Worm (Caenorhabditis elegans) whole organism, L4 larva: Measurements from ENCODE around the gene dnj-22.

Source experiments
- D1046.2 ChIP-seq: fragments of 200-800 bp; sonication (Bioruptor generic); IDR thresholded peaks from 2 replicates; pipeline ENCODE4 v1.3.6; 2022; ENCODE audit warnings: missing genetic modification characterization, missing compliant biosample characterization
- F10B5.3 ChIP-seq: sonication (generic microtip); optimal IDR thresholded peaks from 2 replicates; lab custom pipeline; 2016; ENCODE audit warnings: mild to moderate bottlenecking, missing genetic modification characterization, missing compliant biosample characterization
- F26F4.8 ChIP-seq: fragments of 200-800 bp; sonication (Bioruptor generic); conservative IDR thresholded peaks from 2 replicates; pipeline ENCODE4 v1.3.6; 2022; ENCODE audit warnings: missing genetic modification characterization, missing compliant biosample characterization
- F44E2.7 ChIP-seq: fragments of 200-800 bp; sonication (Bioruptor generic); IDR thresholded peaks from 2 replicates; pipeline ENCODE4 v2.1.2; 2022; ENCODE audit warnings: missing genetic modification characterization, missing compliant biosample characterization
- F49E8.2 ChIP-seq: sonication (generic microtip); optimal IDR thresholded peaks from 2 replicates; lab custom pipeline; 2016; ENCODE audit warnings: missing compliant biosample characterization, mild to moderate bottlenecking, missing genetic modification characterization, borderline replicate concordance
- R02D3.7 ChIP-seq: fragments of 150-350 bp; sonication (generic microtip); optimal IDR thresholded peaks from 3 replicates; lab custom pipeline; 2014; ENCODE audit warnings: missing biosample characterization, missing genetic modification characterization
- T26A8.4 ChIP-seq: fragments of 200-800 bp; sonication (Bioruptor generic); IDR thresholded peaks from 2 replicates; pipeline ENCODE4 v1.3.6; 2022; ENCODE audit warnings: missing genetic modification characterization, missing compliant biosample characterization
- Y48G9A.11 ChIP-seq: fragments of 200-800 bp; sonication (Bioruptor generic); IDR thresholded peaks from 2 replicates; pipeline ENCODE4 v1.3.6; 2022; ENCODE audit warnings: missing genetic modification reagents, missing genetic modification characterization, missing compliant biosample characterization
- ZK337.2 ChIP-seq: fragments of 200-800 bp; sonication (Bioruptor generic); IDR thresholded peaks from 2 replicates; pipeline ENCODE4 v1.3.6; 2022; ENCODE audit warnings: missing genetic modification reagents, missing genetic modification characterization, missing compliant biosample characterization
- aha-1 ChIP-seq: fragments of 150-350 bp; peaks from one replicate; lab custom pipeline; 2014; ENCODE audit warnings: missing biosample characterization, missing genetic modification characterization
- ama-1 ChIP-seq: fragments of 150-350 bp; optimal IDR thresholded peaks from 2 replicates; lab custom pipeline; 2014; ENCODE audit warnings: inconsistent platforms, mixed read lengths
- ceh-82 ChIP-seq: sonication (generic microtip); optimal IDR thresholded peaks from 2 replicates; lab custom pipeline; 2017; ENCODE audit warnings: missing biosample characterization, missing genetic modification characterization
- daf-12 ChIP-seq: fragments of 150-350 bp; optimal IDR thresholded peaks from 2 replicates; lab custom pipeline; 2014; ENCODE audit warnings: missing biosample characterization, missing genetic modification reagents, missing genetic modification characterization
- daf-16 ChIP-seq, 3 experiments: sonication (generic microtip); optimal IDR thresholded peaks; 2 replicates each; lab custom pipeline; 2016 to 2017; ENCODE audit warnings: missing genetic modification characterization in 3 of 3, missing genetic modification reagents in 3 of 3, mild to moderate bottlenecking in 2 of 3, missing compliant biosample characterization in 2 of 3, missing biosample characterization in 1 of 3, moderate library complexity in 1 of 3
- daf-19 ChIP-seq: fragments of 200-800 bp; sonication (Bioruptor generic); conservative IDR thresholded peaks from 2 replicates; pipeline ENCODE4 v1.3.6; 2022; ENCODE audit warnings: missing genetic modification characterization, missing compliant biosample characterization
- dmd-8 ChIP-seq: fragments of 200-800 bp; sonication (Bioruptor generic); IDR thresholded peaks from 2 replicates; pipeline ENCODE4 v1.3.6; 2022; ENCODE audit warnings: missing genetic modification characterization, missing compliant biosample characterization
- dpl-1 ChIP-seq: fragments of 150-350 bp; optimal IDR thresholded peaks from 2 replicates; lab custom pipeline; 2014; ENCODE audit warnings: missing biosample characterization, missing genetic modification reagents, missing genetic modification characterization
- duxl-1 ChIP-seq: sonication (generic microtip); optimal IDR thresholded peaks from 2 replicates; lab custom pipeline; 2016; ENCODE audit warnings: mild to moderate bottlenecking, missing genetic modification characterization, moderate library complexity, missing compliant biosample characterization; ENCODE audit not compliant: poor library complexity
- dve-1 ChIP-seq: sonication (generic microtip); optimal IDR thresholded peaks from 2 replicates; lab custom pipeline; 2017; ENCODE audit warnings: antibody characterized with exemption, mild to moderate bottlenecking, missing genetic modification characterization, missing compliant biosample characterization; ENCODE audit not compliant: insufficient read depth
- egl-27 ChIP-seq: sonication (generic microtip); optimal IDR thresholded peaks from 3 replicates; lab custom pipeline; 2017; ENCODE audit warnings: missing biosample characterization, missing genetic modification reagents, missing genetic modification characterization
- egl-43 ChIP-seq: fragments of 200-800 bp; sonication (Bioruptor generic); IDR thresholded peaks from 2 replicates; pipeline ENCODE4 v1.3.6; 2022; ENCODE audit warnings: missing genetic modification reagents, missing genetic modification characterization, missing compliant biosample characterization
- gei-8 ChIP-seq: fragments of 200-800 bp; sonication (Bioruptor generic); optimal IDR thresholded peaks from 2 replicates; lab custom pipeline; 2018; ENCODE audit warnings: mild to moderate bottlenecking, missing genetic modification characterization, missing compliant biosample characterization
- hif-1 ChIP-seq, 2 experiments: sonication (generic microtip); optimal IDR thresholded peaks; 2 replicates each; lab custom pipeline; 2016 to 2017; ENCODE audit warnings: missing compliant biosample characterization in 2 of 2, missing genetic modification characterization in 2 of 2, missing genetic modification reagents in 2 of 2, missing genotype in 2 of 2, mild to moderate bottlenecking in 1 of 2
- jun-1 ChIP-seq: fragments of 150-350 bp; optimal IDR thresholded peaks from 2 replicates; lab custom pipeline; 2014; ENCODE audit warnings: missing biosample characterization, missing genetic modification reagents, missing genetic modification characterization
- lin-1 ChIP-seq: fragments of 200-800 bp; sonication (Bioruptor generic); IDR thresholded peaks from 2 replicates; pipeline ENCODE4 v1.3.6; 2022; ENCODE audit warnings: missing genetic modification reagents, missing genetic modification characterization, missing compliant biosample characterization
- lin-38 ChIP-seq: fragments of 200-800 bp; sonication (Bioruptor generic); IDR thresholded peaks from 2 replicates; pipeline ENCODE4 v1.3.6; 2022; ENCODE audit warnings: missing genetic modification reagents, missing genetic modification characterization, missing compliant biosample characterization
- lsy-2 ChIP-seq, 2 experiments: fragments of 150-350 bp in 1 of 2; sonication (generic microtip) in 1 of 2; optimal IDR thresholded peaks; 2 replicates each; lab custom pipeline; 2014 to 2017; ENCODE audit warnings: missing biosample characterization in 2 of 2, missing genetic modification characterization in 2 of 2
- mdl-1 ChIP-seq, 2 experiments: fragments of 150-350 bp in 1 of 2; sonication (generic microtip) in 1 of 2; optimal IDR thresholded peaks; 2 replicates each; lab custom pipeline; 2014 to 2017; ENCODE audit warnings: missing biosample characterization in 2 of 2, missing genetic modification characterization in 2 of 2
- mes-2 ChIP-seq: sonication (generic microtip); optimal IDR thresholded peaks from 2 replicates; lab custom pipeline; 2016; ENCODE audit warnings: missing genotype, mild to moderate bottlenecking, missing genetic modification characterization, missing compliant biosample characterization; ENCODE audit not compliant: poor library complexity, severe bottlenecking
- mxl-3 ChIP-seq: fragments of 200-800 bp; sonication (Bioruptor generic); optimal IDR thresholded peaks from 2 replicates; lab custom pipeline; 2018; ENCODE audit warnings: mild to moderate bottlenecking, missing genetic modification characterization, missing compliant biosample characterization
- nhr-10 ChIP-seq: fragments of 150-350 bp; optimal IDR thresholded peaks from 2 replicates; lab custom pipeline; 2014; ENCODE audit warnings: missing biosample characterization, missing genetic modification characterization
- nhr-102 ChIP-seq: sonication (generic microtip); optimal IDR thresholded peaks from 2 replicates; lab custom pipeline; 2016; ENCODE audit warnings: mild to moderate bottlenecking, missing genetic modification characterization, moderate library complexity, missing compliant biosample characterization
- nhr-237 ChIP-seq: sonication (generic microtip); optimal IDR thresholded peaks from 2 replicates; lab custom pipeline; 2017; ENCODE audit warnings: missing biosample characterization, missing genetic modification characterization
- nhr-25 ChIP-seq: sonication (generic microtip); optimal IDR thresholded peaks from 2 replicates; lab custom pipeline; 2017; ENCODE audit warnings: missing genetic modification characterization, mild to moderate bottlenecking, missing compliant biosample characterization, antibody characterized with exemption, moderate library complexity, borderline replicate concordance; ENCODE audit not compliant: insufficient read depth
- nhr-42 ChIP-seq: fragments of 200-800 bp; sonication (Bioruptor generic); IDR thresholded peaks from 2 replicates; pipeline ENCODE4 v1.3.6; 2022; ENCODE audit warnings: missing genetic modification characterization, missing compliant biosample characterization
- nhr-48 ChIP-seq: sonication (generic microtip); optimal IDR thresholded peaks from 2 replicates; lab custom pipeline; 2016; ENCODE audit warnings: mild to moderate bottlenecking, missing genetic modification characterization, missing compliant biosample characterization
- nhr-6 ChIP-seq: fragments of 150-350 bp; optimal IDR thresholded peaks from 2 replicates; lab custom pipeline; 2014; ENCODE audit warnings: missing biosample characterization, missing genetic modification characterization
- nhr-77 ChIP-seq: fragments of 150-350 bp; optimal IDR thresholded peaks from 2 replicates; lab custom pipeline; 2014; ENCODE audit warnings: missing biosample characterization, missing genetic modification characterization
- pha-4 ChIP-seq, 2 experiments: fragments of 150-350 bp in 1 of 2; fragments of 200-800 bp in 1 of 2; sonication (Bioruptor generic) in 1 of 2; IDR thresholded peaks in 1 of 2; optimal IDR thresholded peaks in 1 of 2; 2 replicates each; pipeline versions ENCODE4 v1.3.6 to Lab custom; 2014 to 2022; ENCODE audit warnings: missing genetic modification characterization in 2 of 2, missing genetic modification reagents in 2 of 2, missing biosample characterization in 1 of 2, missing compliant biosample characterization in 1 of 2
- pqm-1 ChIP-seq: sonication (generic microtip); optimal IDR thresholded peaks from 2 replicates; lab custom pipeline; 2017; ENCODE audit warnings: missing biosample characterization, missing genetic modification characterization
- saeg-2 ChIP-seq: fragments of 200-800 bp; sonication (Bioruptor generic); IDR thresholded peaks from 2 replicates; pipeline ENCODE4 v1.3.6; 2022; ENCODE audit warnings: missing genetic modification reagents, missing genetic modification characterization, missing compliant biosample characterization
- snpc-1.2 ChIP-seq: fragments of 200-800 bp; sonication (Bioruptor generic); IDR thresholded peaks from 2 replicates; pipeline ENCODE4 v1.3.6; 2022; ENCODE audit warnings: missing genetic modification reagents, missing genetic modification characterization, missing compliant biosample characterization
- tag-97 ChIP-seq: fragments of 200-800 bp; sonication (Bioruptor generic); IDR thresholded peaks from 2 replicates; pipeline ENCODE4 v1.3.6; 2022; ENCODE audit warnings: missing genetic modification characterization, missing compliant biosample characterization
- unc-39 ChIP-seq: sonication (generic microtip); optimal IDR thresholded peaks from 2 replicates; lab custom pipeline; 2017; ENCODE audit warnings: missing biosample characterization, missing genetic modification characterization
- vab-7 ChIP-seq: fragments of 200-800 bp; sonication (Bioruptor generic); IDR thresholded peaks from 2 replicates; pipeline ENCODE4 v1.3.6; 2022; ENCODE audit warnings: missing genetic modification reagents, missing genetic modification characterization, missing compliant biosample characterization
- zfp-3 ChIP-seq: fragments of 200-800 bp; sonication (Bioruptor generic); conservative IDR thresholded peaks from 2 replicates; pipeline ENCODE4 v1.3.6; 2022; ENCODE audit warnings: missing genetic modification reagents, missing genetic modification characterization, missing compliant biosample characterization

dnj-22 gene

ce11 chrV:8426210-8426609, 35.7 kb downstream of the dnj-22 start:
- TF ChIP-seq unc-39 (tag; lab: Kevin White, UChicago): no peak
- TF ChIP-seq gei-8 (GFP tag; lab: Kevin White, UChicago): no peak
- TF ChIP-seq ceh-82 (tag; lab: Kevin White, UChicago): no peak
- TF ChIP-seq hif-1 (tag; optimal IDR thresholded peaks at IDR 0.05; lab: Kevin White, UChicago): no peak
- no peak for TF ChIP-seq nhr-237 (tag; lab: Kevin White, UChicago)
- peak; percentile 68 for TF ChIP-seq aha-1 (tag; lab: Kevin White, UChicago)
- TF ChIP-seq nhr-25 (tag; lab: Kevin White, UChicago): no peak
- no peak for TF ChIP-seq tag-97 (GFP tag; lab: Robert Waterston, UW)
- TF ChIP-seq mes-2 (tag; lab: Kevin White, UChicago): no peak
- TF ChIP-seq daf-16 (GFP tag; optimal IDR thresholded peaks at IDR 0.05; lab: Kevin White, UChicago): no peak
- TF ChIP-seq daf-16 (tag; optimal IDR thresholded peaks at IDR 0.05; lab: Kevin White, UChicago): peak; percentile 18
- TF ChIP-seq lsy-2 (tag; optimal IDR thresholded peaks at IDR 0.05; lab: Kevin White, UChicago): peak in 1 of 2 experiments; percentile 23
- no peak for TF ChIP-seq F10B5.3 (tag; lab: Kevin White, UChicago)
- no peak for TF ChIP-seq nhr-10 (tag; lab: Kevin White, UChicago)
- no peak for TF ChIP-seq jun-1
- no peak for TF ChIP-seq zfp-3 (GFP tag; lab: Robert Waterston, UW)
- no peak for TF ChIP-seq duxl-1
- no peak for TF ChIP-seq dmd-8 (GFP tag; lab: Robert Waterston, UW)
- no peak for TF ChIP-seq nhr-6 (tag; lab: Kevin White, UChicago)
- TF ChIP-seq pqm-1 (tag; lab: Kevin White, UChicago): no peak
- TF ChIP-seq saeg-2 (GFP tag; lab: Robert Waterston, UW): no peak
- 0 out of 2 replicates have a peak, but pooled peaks have one; percentile 17 for TF ChIP-seq lin-38 (GFP tag; lab: Robert Waterston, UW)
- TF ChIP-seq T26A8.4 (GFP tag; lab: Robert Waterston, UW): no peak
- no peak for TF ChIP-seq nhr-42 (GFP tag; lab: Robert Waterston, UW)
- no peak for TF ChIP-seq D1046.2 (GFP tag; lab: Robert Waterston, UW)
- no peak for TF ChIP-seq vab-7 (GFP tag; lab: Robert Waterston, UW)
- peak; percentile 14 for TF ChIP-seq nhr-48
- no peak for TF ChIP-seq F26F4.8 (GFP tag; lab: Robert Waterston, UW)
- no peak for TF ChIP-seq dpl-1 (GFP tag; lab: Kevin White, UChicago)
- TF ChIP-seq dve-1: peak; percentile 6
- TF ChIP-seq snpc-1.2 (GFP tag; lab: Robert Waterston, UW): no peak
- TF ChIP-seq F49E8.2 (tag; lab: Kevin White, UChicago): no peak

- TF ChIP-seq daf-19 (GFP tag; lab: Robert Waterston, UW) (no peak), nhr-102 (tag; lab: Kevin White, UChicago) (no peak), pha-4 (GFP tag; IDR thresholded peaks at IDR 0.05; lab: Robert Waterston, UW) (0 out of 2 replicates have a peak, but pooled peaks have one; percentile 13), pha-4 (tag; optimal IDR thresholded peaks at IDR 0.05; lab: Kevin White, UChicago) (no peak), daf-12 (tag; lab: Kevin White, UChicago) (no peak), ama-1 (lab: Kevin White, UChicago) (no peak), daf-16 (GFP tag; optimal IDR thresholded peaks at IDR 0.05; lab: Kevin White, UChicago) (no peak), daf-16 (tag; optimal IDR thresholded peaks at IDR 0.05; lab: Kevin White, UChicago) (peak; percentile 76), nhr-77 (tag; lab: Kevin White, UChicago) (peak; percentile 69), egl-43 (GFP tag; lab: Robert Waterston, UW) (no peak), dve-1 (peak; percentile 87), ZK337.2 (no peak), egl-27 (tag; lab: Kevin White, UChicago) (no peak), saeg-2 (GFP tag; lab: Robert Waterston, UW) (no peak), lin-1 (GFP tag; lab: Robert Waterston, UW) (peak; percentile 46; the same call in 1 of the 2 replicates), F49E8.2 (tag; lab: Kevin White, UChicago) (peak; percentile 12), Y48G9A.11 (GFP tag; lab: Robert Waterston, UW) (peak; percentile 19; the same call in 1 of the 2 replicates), R02D3.7 (tag; lab: Kevin White, UChicago) (no peak), F44E2.7 (GFP tag; lab: Robert Waterston, UW) (no peak), mxl-3 (GFP tag; lab: Kevin White, UChicago) (no peak), mdl-1 (tag; optimal IDR thresholded peaks at IDR 0.05; lab: Kevin White, UChicago) (peak in 1 of 2 experiments; percentile 44)
These were observed 36.8 kb downstream of the dnj-22 start for ce11 chrV:8424840-8425814.
